Worm (Caenorhabditis elegans) whole organism, mixed stage, embryonic: ENCODE measurements around the gene C54D10.3.

ENCODE experiments used
- elt-1 ChIP-seq: sonication (generic microtip); optimal IDR thresholded peaks from 2 replicates; lab custom pipeline; 2017; ENCODE audit warnings: missing genetic modification characterization, mild to moderate bottlenecking, missing compliant biosample characterization, antibody characterized with exemption, moderate library complexity, borderline replicate concordance; ENCODE audit not compliant: insufficient read depth
- flh-1 ChIP-seq: fragments of 200-800 bp; sonication (Bioruptor generic); optimal IDR thresholded peaks from 2 replicates; lab custom pipeline; 2018; ENCODE audit warnings: mild to moderate bottlenecking, missing genetic modification characterization, moderate library complexity, missing compliant biosample characterization
- lin-13 ChIP-seq: fragments of 150-350 bp; optimal IDR thresholded peaks from 2 replicates; lab custom pipeline; 2014; ENCODE audit warnings: missing biosample characterization, missing genetic modification characterization
- nhr-12 ChIP-seq: fragments of 150-350 bp; optimal IDR thresholded peaks from 2 replicates; lab custom pipeline; 2014; ENCODE audit warnings: missing biosample characterization, missing genetic modification characterization
- snpc-4 ChIP-seq: fragments of 150-350 bp; optimal IDR thresholded peaks from 2 replicates; lab custom pipeline; 2014; ENCODE audit warnings: missing biosample characterization, missing genetic modification characterization
- unc-39 ChIP-seq: fragments of 150-350 bp; optimal IDR thresholded peaks from 2 replicates; lab custom pipeline; 2014; ENCODE audit warnings: missing biosample characterization, missing genetic modification characterization
- ztf-11 ChIP-seq: fragments of 150-350 bp; optimal IDR thresholded peaks from 2 replicates; lab custom pipeline; 2014; ENCODE audit warnings: missing biosample characterization, missing genetic modification characterization

DNA sequence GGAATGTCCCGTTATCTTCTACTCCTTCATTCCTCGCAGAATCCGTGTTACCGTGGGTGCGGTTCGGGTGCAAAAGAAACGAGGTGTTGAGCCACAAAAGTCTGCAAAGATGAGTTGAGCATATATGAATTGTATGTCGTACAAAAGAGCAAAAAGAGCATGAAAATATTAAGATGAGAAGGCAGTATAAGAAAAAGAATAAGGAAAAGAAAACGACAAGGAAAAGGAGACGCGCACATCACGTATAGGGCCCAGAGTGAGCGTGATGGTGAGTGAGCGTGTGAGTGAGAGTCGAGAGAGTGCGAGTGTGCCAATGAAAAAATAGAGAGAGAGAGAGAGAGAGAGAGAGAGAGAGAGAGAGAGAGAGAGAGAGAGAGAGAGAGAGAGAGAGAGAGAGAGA lies 44.5 kb downstream of the C54D10.3 start, which contains the start of gene egl-10:
- TF ChIP-seq flh-1 (no peak), elt-1 (no peak), nhr-12 (tag; lab: Kevin White, UChicago) (no peak), unc-39 (no peak), ztf-11 (tag; lab: Kevin White, UChicago) (no peak), snpc-4 (no peak), lin-13 (tag; lab: Kevin White, UChicago) (no peak)
